Worm (Caenorhabditis elegans) whole organism, L4 larva: Measurements from ENCODE around the gene Y57G11B.2.

Source experiments
- arid-1 ChIP-seq: fragments of 200-800 bp; sonication (Bioruptor generic); conservative IDR thresholded peaks from 2 replicates; pipeline ENCODE4 v1.3.6; 2022; ENCODE audit warnings: missing genetic modification reagents, missing genetic modification characterization, missing compliant biosample characterization
- ceh-44 ChIP-seq: fragments of 200-800 bp; sonication (Bioruptor generic); IDR thresholded peaks from 2 replicates; pipeline ENCODE4 v1.3.6; 2022; ENCODE audit warnings: missing genetic modification reagents, missing genetic modification characterization, missing compliant biosample characterization
- dmd-8 ChIP-seq: fragments of 200-800 bp; sonication (Bioruptor generic); IDR thresholded peaks from 2 replicates; pipeline ENCODE4 v1.3.6; 2022; ENCODE audit warnings: missing genetic modification characterization, missing compliant biosample characterization
- fkh-10 ChIP-seq: fragments of 150-350 bp; optimal IDR thresholded peaks from 2 replicates; lab custom pipeline; 2014; ENCODE audit warnings: missing biosample characterization, missing genetic modification reagents, missing genetic modification characterization
- lim-7 ChIP-seq: fragments of 200-800 bp; sonication (Bioruptor generic); IDR thresholded peaks from 2 replicates; pipeline ENCODE4 v1.3.6; 2022; ENCODE audit warnings: missing genetic modification characterization, missing compliant biosample characterization
- lin-29 ChIP-seq: fragments of 200-800 bp; sonication (Bioruptor generic); IDR thresholded peaks from 2 replicates; pipeline ENCODE4 v1.3.6; 2022; ENCODE audit warnings: missing genetic modification reagents, missing genetic modification characterization, missing compliant biosample characterization
- nhr-237 ChIP-seq: sonication (generic microtip); optimal IDR thresholded peaks from 2 replicates; lab custom pipeline; 2017; ENCODE audit warnings: missing biosample characterization, missing genetic modification characterization
- nhr-77 ChIP-seq: fragments of 150-350 bp; optimal IDR thresholded peaks from 2 replicates; lab custom pipeline; 2014; ENCODE audit warnings: missing biosample characterization, missing genetic modification characterization

ce11 chrIV:14547292-14547691 is 17.9 kb upstream of the Y57G11B.2 start:
- TF ChIP-seq nhr-237 (tag; lab: Kevin White, UChicago), result no peak
- TF ChIP-seq fkh-10 (GFP tag; lab: Kevin White, UChicago), result no peak
- no peak for TF ChIP-seq arid-1 (GFP tag; lab: Robert Waterston, UW)
- TF ChIP-seq lin-29 (GFP tag; lab: Robert Waterston, UW), result no peak
- TF ChIP-seq dmd-8, result no peak
- TF ChIP-seq ceh-44 (GFP tag; lab: Robert Waterston, UW), result no peak
- no peak for TF ChIP-seq nhr-77 (tag; lab: Kevin White, UChicago)
- TF ChIP-seq lim-7, result no peak
